Worm (Caenorhabditis elegans): Measurements from ENCODE around the gene cpg-23.

- TF ChIP-seq nhr-11 (tag; optimal IDR thresholded peaks at IDR 0.05) (no peak), ceh-9 (tag; optimal IDR thresholded peaks at IDR 0.05) (no peak), zag-1 (tag; optimal IDR thresholded peaks at IDR 0.05) (no peak), nhr-25 (tag; optimal IDR thresholded peaks at IDR 0.05) (no peak)
Measured at ce11 chrV:19136206-19136605, 4.4 kb upstream of the cpg-23 start, which contains the start of gene Y39B6A.9.

Data from whole organism, L3 larva.